Worm (Caenorhabditis elegans) whole organism, mixed stage, embryonic: ENCODE measurements around the gene picc-1.

Experiments
- M03D4.4 ChIP-seq: sonication (generic microtip); optimal IDR thresholded peaks from 2 replicates; lab custom pipeline; 2017; ENCODE audit warnings: mild to moderate bottlenecking, missing genetic modification characterization, missing compliant biosample characterization
- bed-3 ChIP-seq: fragments of 200-800 bp; sonication (Bioruptor generic); optimal IDR thresholded peaks from 3 replicates; lab custom pipeline; 2018; ENCODE audit warnings: mild to moderate bottlenecking, missing genetic modification characterization, moderate library complexity, missing compliant biosample characterization
- blmp-1 ChIP-seq: fragments of 150-350 bp; optimal IDR thresholded peaks from 2 replicates; lab custom pipeline; 2014; ENCODE audit warnings: missing biosample characterization, missing genetic modification characterization
- ceh-39 ChIP-seq: fragments of 150-350 bp; optimal IDR thresholded peaks from 2 replicates; lab custom pipeline; 2014; ENCODE audit warnings: missing biosample characterization, missing genetic modification characterization
- ceh-43 ChIP-seq: fragments of 200-800 bp; sonication (Bioruptor generic); optimal IDR thresholded peaks from 2 replicates; lab custom pipeline; 2018; ENCODE audit warnings: mild to moderate bottlenecking, missing genetic modification characterization, moderate library complexity, missing compliant biosample characterization
- ceh-83 ChIP-seq: fragments of 200-800 bp; sonication (Bioruptor generic); optimal IDR thresholded peaks from 2 replicates; lab custom pipeline; 2018; ENCODE audit warnings: mild to moderate bottlenecking, missing genetic modification characterization, missing compliant biosample characterization
- ces-1 ChIP-seq: fragments of 150-350 bp; optimal IDR thresholded peaks from 2 replicates; lab custom pipeline; 2014; ENCODE audit warnings: missing biosample characterization, missing genetic modification reagents, missing genetic modification characterization
- cnd-1 ChIP-seq: fragments of 200-800 bp; sonication (Bioruptor generic); optimal IDR thresholded peaks from 2 replicates; lab custom pipeline; 2018; ENCODE audit warnings: mild to moderate bottlenecking, missing genetic modification characterization, missing compliant biosample characterization
- elt-1 ChIP-seq: sonication (generic microtip); optimal IDR thresholded peaks from 2 replicates; lab custom pipeline; 2017; ENCODE audit warnings: missing genetic modification characterization, mild to moderate bottlenecking, missing compliant biosample characterization, antibody characterized with exemption, moderate library complexity, borderline replicate concordance; ENCODE audit not compliant: insufficient read depth
- flh-1 ChIP-seq: fragments of 200-800 bp; sonication (Bioruptor generic); optimal IDR thresholded peaks from 2 replicates; lab custom pipeline; 2018; ENCODE audit warnings: mild to moderate bottlenecking, missing genetic modification characterization, moderate library complexity, missing compliant biosample characterization
- ham-2 ChIP-seq: fragments of 200-800 bp; sonication (Bioruptor generic); optimal IDR thresholded peaks from 2 replicates; lab custom pipeline; 2018; ENCODE audit warnings: mild to moderate bottlenecking, missing genetic modification characterization, missing compliant biosample characterization
- hlh-1 ChIP-seq: fragments of 150-350 bp; optimal IDR thresholded peaks from 2 replicates; lab custom pipeline; 2014; ENCODE audit warnings: missing biosample characterization, missing genetic modification reagents, missing genetic modification characterization
- lin-13 ChIP-seq: fragments of 150-350 bp; optimal IDR thresholded peaks from 2 replicates; lab custom pipeline; 2014; ENCODE audit warnings: missing biosample characterization, missing genetic modification characterization
- lsy-2 ChIP-seq: fragments of 150-350 bp; optimal IDR thresholded peaks from 2 replicates; lab custom pipeline; 2014; ENCODE audit warnings: missing biosample characterization, missing genetic modification characterization
- mab-5 ChIP-seq: fragments of 150-350 bp; optimal IDR thresholded peaks from 2 replicates; lab custom pipeline; 2014; ENCODE audit warnings: missing biosample characterization, missing genetic modification characterization
- mep-1 ChIP-seq: fragments of 150-350 bp; optimal IDR thresholded peaks from 2 replicates; lab custom pipeline; 2017; ENCODE audit warnings: missing biosample characterization, missing genetic modification reagents, missing genetic modification characterization, inconsistent platforms
- mls-2 ChIP-seq: sonication (generic microtip); optimal IDR thresholded peaks from 2 replicates; lab custom pipeline; 2016; ENCODE audit warnings: mild to moderate bottlenecking, missing genetic modification characterization, moderate library complexity, missing compliant biosample characterization
- nhr-12 ChIP-seq: fragments of 150-350 bp; optimal IDR thresholded peaks from 2 replicates; lab custom pipeline; 2014; ENCODE audit warnings: missing biosample characterization, missing genetic modification characterization
- nhr-2 ChIP-seq: fragments of 150-350 bp; optimal IDR thresholded peaks from 2 replicates; lab custom pipeline; 2014; ENCODE audit warnings: missing biosample characterization, missing genetic modification characterization
- nhr-237 ChIP-seq: fragments of 150-350 bp; optimal IDR thresholded peaks from 2 replicates; lab custom pipeline; 2014; ENCODE audit warnings: missing biosample characterization, missing genetic modification characterization
- nhr-28 ChIP-seq: fragments of 150-350 bp; optimal IDR thresholded peaks from 2 replicates; lab custom pipeline; 2014; ENCODE audit warnings: missing biosample characterization, missing genetic modification characterization
- nhr-76 ChIP-seq: sonication (generic microtip); optimal IDR thresholded peaks from 2 replicates; lab custom pipeline; 2017; ENCODE audit warnings: missing biosample characterization, missing genetic modification characterization
- pha-4 ChIP-seq: fragments of 150-350 bp; optimal IDR thresholded peaks from 2 replicates; lab custom pipeline; 2018; ENCODE audit warnings: missing biosample characterization, missing genetic modification reagents, missing genetic modification characterization
- sem-2 ChIP-seq: fragments of 200-800 bp; sonication (Bioruptor generic); optimal IDR thresholded peaks from 2 replicates; lab custom pipeline; 2018; ENCODE audit warnings: mild to moderate bottlenecking, missing genetic modification characterization, missing compliant biosample characterization
- sptf-1 ChIP-seq: sonication (generic microtip); optimal IDR thresholded peaks from 2 replicates; lab custom pipeline; 2017; ENCODE audit warnings: mild to moderate bottlenecking, missing genetic modification characterization, moderate library complexity, missing compliant biosample characterization
- tbx-8 ChIP-seq: fragments of 200-800 bp; sonication (Bioruptor generic); optimal IDR thresholded peaks from 2 replicates; lab custom pipeline; 2018; ENCODE audit warnings: mild to moderate bottlenecking, missing genetic modification characterization, moderate library complexity, missing compliant biosample characterization
- unc-120 ChIP-seq: sonication (generic microtip); optimal IDR thresholded peaks from 2 replicates; lab custom pipeline; 2017; ENCODE audit warnings: missing genetic modification characterization, missing compliant biosample characterization; ENCODE audit not compliant: poor library complexity, severe bottlenecking
- unc-39 ChIP-seq: fragments of 150-350 bp; optimal IDR thresholded peaks from 2 replicates; lab custom pipeline; 2014; ENCODE audit warnings: missing biosample characterization, missing genetic modification characterization
- unc-62 ChIP-seq: fragments of 150-350 bp; optimal IDR thresholded peaks from 2 replicates; lab custom pipeline; 2014; ENCODE audit warnings: missing biosample characterization, missing genetic modification reagents, missing genetic modification characterization
- ztf-11 ChIP-seq: fragments of 150-350 bp; optimal IDR thresholded peaks from 2 replicates; lab custom pipeline; 2014; ENCODE audit warnings: missing biosample characterization, missing genetic modification characterization

The picc-1 gene

ce11 chrV:5983380-5983779 is 35.4 kb upstream of the picc-1 start, which contains the start of gene dhs-16:
Gene dhs-16, plus strand, starts transcription at chrV:5983745.
- TF ChIP-seq mab-5 (tag; lab: Kevin White, UChicago) (no peak), cnd-1 (tag; lab: Kevin White, UChicago) (no peak), nhr-2 (no peak), pha-4 (tag; lab: Kevin White, UChicago) (no peak), lin-13 (tag; lab: Kevin White, UChicago) (no peak), elt-1 (tag; lab: Kevin White, UChicago) (no peak), ztf-11 (tag; lab: Kevin White, UChicago) (no peak), mep-1 (tag; lab: Kevin White, UChicago) (no peak), unc-120 (tag; lab: Kevin White, UChicago) (no peak), nhr-76 (tag; lab: Kevin White, UChicago) (no peak), ceh-83 (GFP tag; lab: Kevin White, UChicago) (no peak), ceh-43 (GFP tag; lab: Kevin White, UChicago) (no peak), nhr-12 (no peak), ceh-39 (tag; lab: Kevin White, UChicago) (no peak), flh-1 (GFP tag; lab: Kevin White, UChicago) (no peak), blmp-1 (tag; lab: Kevin White, UChicago) (no peak), ham-2 (GFP tag; lab: Kevin White, UChicago) (no peak), unc-39 (tag; lab: Kevin White, UChicago) (no peak), mls-2 (tag; lab: Kevin White, UChicago) (no peak)
- TF ChIP-seq, all 35 proteins: peak for 0

- TF ChIP-seq nhr-28 (tag; lab: Kevin White, UChicago): no peak
- TF ChIP-seq unc-120 (tag; lab: Kevin White, UChicago): no peak
These were observed 34.5 kb upstream of the picc-1 start for ce11 chrV:5984244-5984643.

ce11 chrV:5986755-5987154 is 32.0 kb upstream of the picc-1 start, which contains the start of gene C10F3.7:
Gene C10F3.7, minus strand, starts transcription at chrV:5986855.
- TF ChIP-seq ces-1 (GFP tag; lab: Kevin White, UChicago) (no peak), bed-3 (no peak), sptf-1 (no peak), nhr-76 (tag; lab: Kevin White, UChicago) (no peak), lsy-2 (no peak), ham-2 (GFP tag; lab: Kevin White, UChicago) (no peak), ceh-83 (GFP tag; lab: Kevin White, UChicago) (no peak), M03D4.4 (tag; lab: Kevin White, UChicago) (no peak), mep-1 (tag; lab: Kevin White, UChicago) (no peak), ceh-43 (GFP tag; lab: Kevin White, UChicago) (no peak), sem-2 (GFP tag; lab: Kevin White, UChicago) (no peak), cnd-1 (tag; lab: Kevin White, UChicago) (no peak), elt-1 (tag; lab: Kevin White, UChicago) (no peak), ceh-39 (tag; lab: Kevin White, UChicago) (no peak), tbx-8 (GFP tag; lab: Kevin White, UChicago) (no peak), blmp-1 (tag; lab: Kevin White, UChicago) (no peak), nhr-237 (tag; lab: Kevin White, UChicago) (no peak), hlh-1 (tag; lab: Kevin White, UChicago) (no peak), unc-120 (tag; lab: Kevin White, UChicago) (no peak)

- no peak for TF ChIP-seq lsy-2
- peak; percentile 30 for TF ChIP-seq ces-1 (GFP tag; lab: Kevin White, UChicago)
These were observed 28.4 kb upstream of the picc-1 start, which contains the start of gene fut-8 for ce11 chrV:5990383-5990782. Gene fut-8, minus strand, starts transcription at chrV:5990483.

ce11 chrV:5991490-5992069 is 27.2 kb upstream of the picc-1 start:
- TF ChIP-seq pha-4 (tag; lab: Kevin White, UChicago) (no peak), ces-1 (GFP tag; lab: Kevin White, UChicago) (peak; percentile 80), mab-5 (tag; lab: Kevin White, UChicago) (no peak), blmp-1 (tag; lab: Kevin White, UChicago) (no peak), unc-62 (GFP tag; lab: Kevin White, UChicago) (peak; percentile 93), hlh-1 (tag; lab: Kevin White, UChicago) (peak; percentile 73), mls-2 (tag; lab: Kevin White, UChicago) (no peak), lsy-2 (peak; percentile 15), unc-120 (tag; lab: Kevin White, UChicago) (peak; percentile 89), mep-1 (tag; lab: Kevin White, UChicago) (peak; percentile 36)
